Worm (Caenorhabditis elegans) whole organism, L2 larva: ENCODE measurements around the gene srsx-22.

Experiments used
- R02D3.7 ChIP-seq: fragments of 150-350 bp; optimal IDR thresholded peaks from 2 replicates; lab custom pipeline; 2014; ENCODE audit warnings: missing biosample characterization, missing genetic modification characterization
- ceh-16 ChIP-seq: fragments of 150-350 bp; optimal IDR thresholded peaks from 2 replicates; lab custom pipeline; 2014; ENCODE audit warnings: missing biosample characterization, missing genetic modification characterization
- fos-1 ChIP-seq: fragments of 150-350 bp; optimal IDR thresholded peaks from 2 replicates; lab custom pipeline; 2014; ENCODE audit warnings: missing biosample characterization, missing genetic modification characterization
- nhr-237 ChIP-seq: fragments of 150-350 bp; optimal IDR thresholded peaks from 2 replicates; lab custom pipeline; 2014; ENCODE audit warnings: missing biosample characterization, missing genetic modification characterization
- skn-1 ChIP-seq: sonication (generic microtip); optimal IDR thresholded peaks from 2 replicates; lab custom pipeline; 2017; ENCODE audit warnings: missing biosample characterization, missing genetic modification characterization
- snpc-4 ChIP-seq: fragments of 150-350 bp; optimal IDR thresholded peaks from 2 replicates; lab custom pipeline; 2014; ENCODE audit warnings: missing biosample characterization, missing genetic modification characterization

DNA sequence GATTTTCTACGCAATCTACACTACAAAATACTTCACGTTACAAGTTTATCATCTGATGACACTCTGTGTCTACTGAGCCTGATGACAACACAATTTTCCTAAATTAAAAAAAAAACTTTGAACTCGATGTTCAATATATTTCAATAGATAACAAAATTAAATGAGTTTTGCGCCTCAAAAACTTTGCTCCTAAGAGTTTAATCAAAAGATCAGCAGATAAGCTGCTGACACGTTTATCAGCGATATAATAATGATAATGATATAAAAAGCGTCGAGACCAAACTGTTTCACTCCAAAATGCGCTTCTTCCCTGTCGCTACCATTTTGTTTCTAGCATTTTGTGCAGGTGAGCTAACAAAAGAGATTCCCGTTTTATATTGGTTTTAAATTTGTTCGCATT, 43.8 kb upstream of the srsx-22 start, which contains the start of gene clec-218:
- TF ChIP-seq R02D3.7 (tag; lab: Kevin White, UChicago): no peak
- TF ChIP-seq skn-1 (tag; lab: Kevin White, UChicago): no peak
- peak; percentile 19 for TF ChIP-seq fos-1 (tag; lab: Kevin White, UChicago)
- TF ChIP-seq snpc-4: no peak
- no peak for TF ChIP-seq ceh-16 (tag; lab: Kevin White, UChicago)
- TF ChIP-seq nhr-237 (tag; lab: Kevin White, UChicago): no peak
